Fruit fly (Drosophila melanogaster) whole organism, embryonic: ENCODE data around the gene CG3036.

Experiments
- Abd-B ChIP-seq: fragments of 200-800 bp; sonication (Bioruptor generic); optimal IDR thresholded peaks from 2 replicates; lab custom pipeline; 2018; ENCODE audit warnings: missing biosample characterization, mild to moderate bottlenecking, missing genetic modification characterization, moderate library complexity
- Asciz ChIP-seq: fragments of 200-800 bp; sonication (Bioruptor generic); optimal IDR thresholded peaks from 2 replicates; lab custom pipeline; 2017; ENCODE audit warnings: missing biosample characterization, mild to moderate bottlenecking, missing genetic modification characterization, missing genetic modification reagents
- Bdp1 ChIP-seq: fragments of 200-800 bp; sonication (Bioruptor generic); optimal IDR thresholded peaks from 3 replicates; lab custom pipeline; 2016; ENCODE audit warnings: missing biosample characterization, missing genetic modification characterization
- CG1024 ChIP-seq: fragments of 200-800 bp; sonication (Bioruptor generic); IDR thresholded peaks from 2 replicates; pipeline ENCODE4 v1.3.6; 2022; ENCODE audit warnings: missing biosample characterization, missing genetic modification characterization
- CG10654 ChIP-seq: fragments of 200-800 bp; sonication (Bioruptor generic); optimal IDR thresholded peaks from 2 replicates; lab custom pipeline; 2016; ENCODE audit warnings: missing biosample characterization, missing genetic modification characterization
- CG11723 ChIP-seq: fragments of 200-800 bp; sonication (Bioruptor generic); optimal IDR thresholded peaks from 2 replicates; lab custom pipeline; 2017; ENCODE audit warnings: missing biosample characterization, mild to moderate bottlenecking, missing genetic modification characterization
- CG12219 ChIP-seq: fragments of 200-800 bp; sonication (Bioruptor generic); optimal IDR thresholded peaks from 3 replicates; lab custom pipeline; 2018; ENCODE audit warnings: missing biosample characterization, mild to moderate bottlenecking, missing genetic modification characterization
- CG12744 ChIP-seq: fragments of 200-800 bp; sonication (Bioruptor generic); optimal IDR thresholded peaks from 2 replicates; lab custom pipeline; 2016; ENCODE audit warnings: missing biosample characterization, missing genetic modification characterization
- CG12769 ChIP-seq: fragments of 200-800 bp; sonication (Bioruptor generic); optimal IDR thresholded peaks from 2 replicates; lab custom pipeline; 2019; ENCODE audit warnings: missing biosample characterization, mild to moderate bottlenecking, missing genetic modification characterization, moderate library complexity
- CG14050 ChIP-seq: fragments of 200-800 bp; sonication (Bioruptor generic); IDR thresholded peaks from 3 replicates; pipeline ENCODE4 v1.3.6; 2022; ENCODE audit warnings: missing biosample characterization, missing genetic modification characterization
- CG16813 ChIP-seq: fragments of 200-800 bp; sonication (Bioruptor generic); IDR thresholded peaks from 3 replicates; pipeline ENCODE4 v1.3.6; 2022; ENCODE audit warnings: missing biosample characterization, missing genetic modification characterization; ENCODE audit not compliant: partially characterized antibody
- CG16815 ChIP-seq: fragments of 200-800 bp; sonication (Bioruptor generic); optimal IDR thresholded peaks from 3 replicates; lab custom pipeline; 2017; ENCODE audit warnings: missing biosample characterization, mild to moderate bottlenecking, missing genetic modification characterization
- CG17612 ChIP-seq: fragments of 200-800 bp; sonication (Bioruptor generic); IDR thresholded peaks from 2 replicates; pipeline ENCODE4 v1.3.6; 2022; ENCODE audit warnings: missing biosample characterization, missing genetic modification characterization
- CG17829 ChIP-seq: fragments of 200-800 bp; optimal IDR thresholded peaks from 2 replicates; lab custom pipeline; 2019; ENCODE audit warnings: missing biosample characterization, mild to moderate bottlenecking, missing genetic modification characterization, moderate library complexity
- CG17912 ChIP-seq: fragments of 200-800 bp; sonication (Bioruptor generic); optimal IDR thresholded peaks from 2 replicates; lab custom pipeline; 2018; ENCODE audit warnings: missing biosample characterization, mild to moderate bottlenecking, missing genetic modification characterization
- CG1832 ChIP-seq: fragments of 200-800 bp; sonication (Bioruptor generic); optimal IDR thresholded peaks from 2 replicates; lab custom pipeline; 2017; ENCODE audit warnings: missing biosample characterization, mild to moderate bottlenecking, missing genetic modification characterization, inconsistent platforms
- CG31365 ChIP-seq: fragments of 200-800 bp; sonication (Bioruptor generic); optimal IDR thresholded peaks from 2 replicates; lab custom pipeline; 2018; ENCODE audit warnings: missing biosample characterization, mild to moderate bottlenecking, missing genetic modification characterization
- CG31441 ChIP-seq: fragments of 200-800 bp; sonication (Bioruptor generic); IDR thresholded peaks from 2 replicates; pipeline ENCODE4 v1.3.6; 2022; ENCODE audit warnings: missing biosample characterization, missing genetic modification characterization
- CG34224 ChIP-seq: fragments of 200-800 bp; sonication (Bioruptor generic); IDR thresholded peaks from 3 replicates; pipeline ENCODE4 v1.3.6; 2022; ENCODE audit warnings: missing biosample characterization, missing genetic modification characterization; ENCODE audit not compliant: partially characterized antibody
- CG34376 ChIP-seq: fragments of 200-800 bp; sonication (Bioruptor generic); optimal IDR thresholded peaks from 2 replicates; lab custom pipeline; 2018; ENCODE audit warnings: missing biosample characterization, mild to moderate bottlenecking, missing genetic modification characterization
- CG4424 ChIP-seq: fragments of 200-800 bp; sonication (Bioruptor generic); optimal IDR thresholded peaks from 3 replicates; lab custom pipeline; 2016; ENCODE audit warnings: missing biosample characterization, missing genetic modification characterization
- CG9609 ChIP-seq: fragments of 200-800 bp; sonication (Bioruptor generic); optimal IDR thresholded peaks from 3 replicates; lab custom pipeline; 2016; ENCODE audit warnings: missing biosample characterization, missing genetic modification characterization
- CG9727 ChIP-seq: fragments of 200-800 bp; sonication (Bioruptor generic); optimal IDR thresholded peaks from 3 replicates; lab custom pipeline; 2017; ENCODE audit warnings: missing biosample characterization, mild to moderate bottlenecking, missing genetic modification characterization
- CG9876 ChIP-seq: fragments of 200-800 bp; sonication (Bioruptor generic); optimal IDR thresholded peaks from 2 replicates; lab custom pipeline; 2016; ENCODE audit warnings: missing biosample characterization, missing genetic modification characterization
- Dip3 ChIP-seq: fragments of 200-800 bp; sonication (Bioruptor generic); optimal IDR thresholded peaks from 3 replicates; lab custom pipeline; 2016; ENCODE audit warnings: missing biosample characterization, missing genetic modification characterization
- Dref ChIP-seq: fragments of 200-800 bp; sonication (Bioruptor generic); IDR thresholded peaks from 2 replicates; pipeline ENCODE4 v1.3.6; 2022; ENCODE audit warnings: missing biosample characterization, missing genetic modification characterization
- Ets97D ChIP-seq: fragments of 200-800 bp; sonication (Bioruptor generic); optimal IDR thresholded peaks from 3 replicates; lab custom pipeline; 2016; ENCODE audit warnings: missing biosample characterization, missing genetic modification characterization
- HLHmδ ChIP-seq: fragments of 200-800 bp; sonication (Bioruptor generic); optimal IDR thresholded peaks from 2 replicates; lab custom pipeline; 2018; ENCODE audit warnings: missing biosample characterization, mild to moderate bottlenecking, missing genetic modification characterization, moderate library complexity
- Hr39 ChIP-seq: fragments of >200 bp; optimal IDR thresholded peaks from 2 replicates; lab custom pipeline; 2017
- Mad ChIP-seq: fragments of 200-800 bp; sonication (Bioruptor generic); optimal IDR thresholded peaks from 2 replicates; lab custom pipeline; 2016; ENCODE audit warnings: missing biosample characterization, missing genetic modification characterization
- Nf-YC ChIP-seq: fragments of 200-800 bp; optimal IDR thresholded peaks from 3 replicates; lab custom pipeline; 2019; ENCODE audit warnings: missing biosample characterization, mild to moderate bottlenecking, missing genetic modification characterization, moderate library complexity
- Optix ChIP-seq: fragments of 200-800 bp; sonication (Bioruptor generic); IDR thresholded peaks from 3 replicates; pipeline ENCODE4 v1.3.6; 2022; ENCODE audit warnings: missing biosample characterization, missing genetic modification characterization
- Pdp1 ChIP-seq, 2 experiments: fragments of 200-800 bp; sonication (Bioruptor generic); optimal IDR thresholded peaks; 3 replicates each; lab custom pipeline; 2016; ENCODE audit warnings: missing biosample characterization in 2 of 2, missing genetic modification characterization in 2 of 2, mild to moderate bottlenecking in 1 of 2, moderate library complexity in 1 of 2
- Rfx ChIP-seq: fragments of 200-800 bp; sonication (Bioruptor generic); IDR thresholded peaks from 2 replicates; pipeline ENCODE4 v1.3.6; 2022; ENCODE audit warnings: missing biosample characterization, missing genetic modification characterization
- Side ChIP-seq: fragments of 200-800 bp; sonication (Bioruptor generic); optimal IDR thresholded peaks from 2 replicates; lab custom pipeline; 2016; ENCODE audit warnings: missing biosample characterization, missing genetic modification characterization
- chif ChIP-seq, 2 experiments: fragments of 200-800 bp; sonication (Bioruptor generic); optimal IDR thresholded peaks; 3 replicates each; lab custom pipeline; 2016; ENCODE audit warnings: missing biosample characterization in 2 of 2, missing genetic modification characterization in 2 of 2
- crc ChIP-seq: fragments of 200-800 bp; sonication (Bioruptor generic); optimal IDR thresholded peaks from 2 replicates; lab custom pipeline; 2016; ENCODE audit warnings: missing biosample characterization, missing genetic modification characterization
- dpn ChIP-seq, 2 experiments: fragments of 200-800 bp; sonication (Bioruptor generic); optimal IDR thresholded peaks; 3 replicates each; lab custom pipeline; 2016; ENCODE audit warnings: missing biosample characterization in 2 of 2, missing genetic modification characterization in 2 of 2
- fd3F ChIP-seq: fragments of 200-800 bp; sonication (Bioruptor generic); optimal IDR thresholded peaks from 2 replicates; lab custom pipeline; 2018; ENCODE audit warnings: missing biosample characterization, mild to moderate bottlenecking, missing genetic modification characterization, moderate library complexity
- fd64A ChIP-seq: fragments of 200-800 bp; sonication (Bioruptor generic); optimal IDR thresholded peaks from 3 replicates; lab custom pipeline; 2018; ENCODE audit warnings: missing biosample characterization, mild to moderate bottlenecking, missing genetic modification characterization
- gcm ChIP-seq: fragments of 200-800 bp; sonication (Bioruptor generic); optimal IDR thresholded peaks from 2 replicates; lab custom pipeline; 2019; ENCODE audit warnings: missing biosample characterization, mild to moderate bottlenecking, missing genetic modification characterization, moderate library complexity
- gsb ChIP-seq: fragments of 200-800 bp; sonication (Bioruptor generic); IDR thresholded peaks from 2 replicates; pipeline ENCODE4 v1.3.6; 2022; ENCODE audit warnings: missing biosample characterization, missing genetic modification characterization
- ind ChIP-seq: fragments of 200-800 bp; sonication (Bioruptor generic); optimal IDR thresholded peaks from 3 replicates; lab custom pipeline; 2016; ENCODE audit warnings: missing biosample characterization, missing genetic modification characterization
- jigr1 ChIP-seq: fragments of 200-800 bp; sonication (Bioruptor generic); IDR thresholded peaks from 3 replicates; pipeline ENCODE4 v1.3.6; 2022; ENCODE audit warnings: missing biosample characterization, missing genetic modification characterization
- kni ChIP-seq: fragments of 200-800 bp; sonication (Bioruptor generic); optimal IDR thresholded peaks from 3 replicates; lab custom pipeline; 2017; ENCODE audit warnings: mild to moderate bottlenecking, missing biosample characterization, missing genetic modification reagents, missing genetic modification characterization
- p53 ChIP-seq: fragments of 200-800 bp; sonication (Bioruptor generic); optimal IDR thresholded peaks from 2 replicates; lab custom pipeline; 2016; ENCODE audit warnings: missing biosample characterization, missing genetic modification characterization
- sima ChIP-seq: fragments of 200-800 bp; sonication (Bioruptor generic); optimal IDR thresholded peaks from 2 replicates; lab custom pipeline; 2016; ENCODE audit warnings: missing biosample characterization, missing genetic modification characterization
- sqz ChIP-seq: fragments of 200-800 bp; sonication (Bioruptor generic); optimal IDR thresholded peaks from 3 replicates; lab custom pipeline; 2018; ENCODE audit warnings: missing biosample characterization, mild to moderate bottlenecking, missing genetic modification characterization
- ssp ChIP-seq: fragments of 200-800 bp; sonication (Bioruptor generic); IDR thresholded peaks from 2 replicates; pipeline ENCODE4 v1.3.6; 2022; ENCODE audit warnings: missing biosample characterization, missing genetic modification characterization
- trem ChIP-seq: fragments of 200-800 bp; optimal IDR thresholded peaks from 3 replicates; lab custom pipeline; 2019; ENCODE audit warnings: missing biosample characterization, mild to moderate bottlenecking, missing genetic modification characterization, moderate library complexity
- unc-4 ChIP-seq: fragments of 200-800 bp; sonication (Bioruptor generic); IDR thresholded peaks from 2 replicates; pipeline ENCODE4 v1.3.6; 2022; ENCODE audit warnings: missing biosample characterization, missing genetic modification characterization; ENCODE audit not compliant: partially characterized antibody

The CG3036 gene

DNA sequence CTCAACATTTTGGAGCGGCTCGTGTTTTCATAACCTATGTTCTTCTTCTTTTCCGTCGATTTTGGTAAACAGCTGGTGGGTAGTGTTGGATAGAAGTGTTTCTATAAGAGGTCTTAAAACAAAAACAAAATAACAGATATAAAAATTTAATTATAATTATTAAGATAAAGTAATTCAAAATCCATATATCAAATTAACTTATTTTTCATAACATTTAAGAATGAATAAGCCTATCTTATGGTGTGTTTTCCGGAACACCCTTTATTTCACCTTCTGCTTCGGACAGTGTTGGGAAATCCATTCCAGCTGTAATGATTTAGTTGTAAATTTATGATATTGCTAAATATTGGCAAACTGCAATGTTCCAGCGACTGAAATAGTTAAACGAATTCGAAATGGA lies 41.6 kb upstream of the CG3036 start, which contains the start of the genes mRpS2 and Mon1 (continued):
- TF ChIP-seq Dref (0 out of 2 replicates have a peak, but pooled peaks have one; percentile 37), Dip3 (peak; percentile 83), CG34376 (GFP tag; lab: Kevin White, UChicago) (peak; percentile 73), Side (peak; percentile 65), Optix (GFP tag; lab: Robert Waterston, UW) (peak; percentile 85), CG14050 (GFP tag; lab: Robert Waterston, UW) (peak; percentile 94), CG31441 (peak; percentile 99), CG16815 (GFP tag; lab: Kevin White, UChicago) (peak; percentile 83), HLHmδ (GFP tag; lab: Kevin White, UChicago) (no peak), Asciz (GFP tag; lab: Kevin White, UChicago) (no peak), gcm (GFP tag; lab: Kevin White, UChicago) (peak; percentile 95), CG17912 (GFP tag; lab: Kevin White, UChicago) (peak; percentile 39), jigr1 (GFP tag; lab: Robert Waterston, UW) (peak; percentile 77), Ets97D (GFP tag; lab: Kevin White, UChicago) (peak; percentile 72), CG16813 (GFP tag; lab: Robert Waterston, UW) (no peak; the same call in 2 of the 3 replicates), crc (GFP tag; lab: Kevin White, UChicago) (peak; percentile 24), CG9609 (GFP tag; lab: Kevin White, UChicago) (peak; percentile 80), fd64A (GFP tag; lab: Kevin White, UChicago) (peak; percentile 37), gsb (GFP tag; lab: Robert Waterston, UW) (peak; percentile 95), CG34224 (GFP tag; lab: Robert Waterston, UW) (peak; percentile 23; the same call in 2 of the 3 replicates), Abd-B (GFP tag; lab: Kevin White, UChicago) (peak; percentile 93), sima (GFP tag; lab: Kevin White, UChicago) (peak; percentile 12), Nf-YC (tag; lab: Kevin White, UChicago) (peak; percentile 84), CG12744 (GFP tag; lab: Kevin White, UChicago) (peak; percentile 65), p53 (GFP tag; lab: Kevin White, UChicago) (peak; percentile 29), CG9876 (peak; percentile 49), CG17829 (peak; percentile 97), CG11723 (GFP tag; lab: Kevin White, UChicago) (peak; percentile 84), Pdp1 (GFP tag; optimal IDR thresholded peaks at IDR 0.05; lab: Kevin White, UChicago) (peak; percentile 76 to 77), Rfx (GFP tag; lab: Robert Waterston, UW) (peak; percentile 97), CG1832 (GFP tag; lab: Kevin White, UChicago) (no peak), Bdp1 (GFP tag; lab: Kevin White, UChicago) (peak; percentile 75), sqz (GFP tag; lab: Kevin White, UChicago) (peak; percentile 69), trem (tag; lab: Kevin White, UChicago) (peak; percentile 94), fd3F (GFP tag; lab: Kevin White, UChicago) (peak; percentile 95), CG17612 (GFP tag; lab: Robert Waterston, UW) (peak; percentile 95), Hr39 (no peak), ssp (GFP tag; lab: Robert Waterston, UW) (peak; percentile 90), chif (GFP tag; optimal IDR thresholded peaks at IDR 0.05; lab: Kevin White, UChicago) (peak; percentile 72 to 78), ind (GFP tag; lab: Kevin White, UChicago) (peak; percentile 97), Mad (GFP tag; lab: Kevin White, UChicago) (peak; percentile 84), CG4424 (GFP tag; lab: Kevin White, UChicago) (peak; percentile 95), kni (GFP tag; lab: Kevin White, UChicago) (peak; percentile 20), CG12769 (tag; lab: Kevin White, UChicago) (peak; percentile 81), dpn (GFP tag; optimal IDR thresholded peaks at IDR 0.05; lab: Kevin White, UChicago) (peak; percentile 85 to 96), CG31365 (tag; lab: Kevin White, UChicago) (peak; percentile 48), CG1024 (GFP tag; lab: Robert Waterston, UW) (peak; percentile 91), CG10654 (GFP tag; lab: Kevin White, UChicago) (peak; percentile 93), CG9727 (GFP tag; lab: Kevin White, UChicago) (peak; percentile 93), unc-4 (GFP tag; lab: Robert Waterston, UW) (peak; percentile 36; the same call in 1 of the 2 replicates), CG12219 (GFP tag; lab: Kevin White, UChicago) (peak; percentile 71)
